Worm (Caenorhabditis elegans): ENCODE data around the gene Y77E11A.12.

The Y77E11A.12 gene

ce11 chrIV:1420603-1421002 is 54.3 kb downstream of the Y77E11A.12 start, which contains the start of gene jtr-1:
jtr-1 (plus strand) TSS chrIV:1420929.
- no peak for TF ChIP-seq ZK546.5 (tag; optimal IDR thresholded peaks at IDR 0.05)
- no peak for TF ChIP-seq nhr-129 (tag; optimal IDR thresholded peaks at IDR 0.05)
- TF ChIP-seq C34F6.9 (tag; optimal IDR thresholded peaks at IDR 0.05): no peak
- TF ChIP-seq nhr-10 (tag; optimal IDR thresholded peaks at IDR 0.05): no peak
- TF ChIP-seq skn-1 (tag; optimal IDR thresholded peaks at IDR 0.05): no peak
- TF ChIP-seq ztf-4 (tag; optimal IDR thresholded peaks at IDR 0.05): no peak
- TF ChIP-seq nhr-77 (tag; optimal IDR thresholded peaks at IDR 0.05): no peak
- no peak for TF ChIP-seq lin-39 (tag; optimal IDR thresholded peaks at IDR 0.05)
- no peak for TF ChIP-seq peb-1 (tag; optimal IDR thresholded peaks at IDR 0.05)
- TF ChIP-seq dmd-4 (tag; optimal IDR thresholded peaks at IDR 0.05): no peak
- no peak for TF ChIP-seq nhr-12 (tag; optimal IDR thresholded peaks at IDR 0.05)
- TF ChIP-seq nhr-25 (tag; optimal IDR thresholded peaks at IDR 0.05): no peak

- TF ChIP-seq nhr-21 (tag; optimal IDR thresholded peaks at IDR 0.05) (peak; percentile 43), mbf-1 (tag; optimal IDR thresholded peaks at IDR 0.05) (no peak), skn-1 (tag; optimal IDR thresholded peaks at IDR 0.05) (peak; percentile 31), Y55F3AM.14 (GFP tag; optimal IDR thresholded peaks at IDR 0.05) (peak; percentile 48), lin-13 (GFP tag; optimal IDR thresholded peaks at IDR 0.05) (peak; percentile 97), aly-2 (tag; optimal IDR thresholded peaks at IDR 0.05) (no peak), nhr-77 (tag; optimal IDR thresholded peaks at IDR 0.05) (no peak), ceh-82 (tag; optimal IDR thresholded peaks at IDR 0.05) (peak; percentile 56), nhr-23 (tag; optimal IDR thresholded peaks at IDR 0.05) (no peak), dmd-4 (tag; optimal IDR thresholded peaks at IDR 0.05) (no peak), nhr-6 (tag; optimal IDR thresholded peaks at IDR 0.05) (peak; percentile 18), nhr-11 (tag; optimal IDR thresholded peaks at IDR 0.05) (no peak), ztf-4 (tag; optimal IDR thresholded peaks at IDR 0.05) (no peak), nhr-129 (tag; optimal IDR thresholded peaks at IDR 0.05) (peak; percentile 94), F13H6.1 (tag; optimal IDR thresholded peaks at IDR 0.05) (peak; percentile 83), peb-1 (tag; optimal IDR thresholded peaks at IDR 0.05) (no peak), elt-1 (tag; optimal IDR thresholded peaks at IDR 0.05) (no peak), alr-1 (tag; optimal IDR thresholded peaks at IDR 0.05) (no peak), blmp-1 (tag; optimal IDR thresholded peaks at IDR 0.05; ENCODE audit: insufficient read depth) (peak; percentile 53), sem-4 (tag; optimal IDR thresholded peaks at IDR 0.05) (peak; percentile 33), zag-1 (tag; optimal IDR thresholded peaks at IDR 0.05) (peak; percentile 81), nhr-237 (tag; optimal IDR thresholded peaks at IDR 0.05) (no peak), ceh-16 (tag; optimal IDR thresholded peaks at IDR 0.05) (peak; percentile 91), nhr-12 (tag; optimal IDR thresholded peaks at IDR 0.05) (no peak), snpc-4 (tag; optimal IDR thresholded peaks at IDR 0.05) (peak; percentile 47), ZK546.5 (tag; optimal IDR thresholded peaks at IDR 0.05) (peak; percentile 40), lin-11 (tag; optimal IDR thresholded peaks at IDR 0.05) (peak; percentile 90), nhr-10 (tag; optimal IDR thresholded peaks at IDR 0.05) (peak; percentile 24), crh-2 (tag; optimal IDR thresholded peaks at IDR 0.05) (peak; percentile 95), mdl-1 (tag; optimal IDR thresholded peaks at IDR 0.05) (peak; percentile 51 to 90), unc-39 (tag; optimal IDR thresholded peaks at IDR 0.05) (no peak), sma-3 (GFP tag; optimal IDR thresholded peaks at IDR 0.05) (peak; percentile 83), lsy-2 (tag; optimal IDR thresholded peaks at IDR 0.05) (peak; percentile 59 to 93), ama-1 (optimal IDR thresholded peaks at IDR 0.05) (peak; percentile 32), ztf-11 (tag; optimal IDR thresholded peaks at IDR 0.05) (no peak), sma-9 (GFP tag; optimal IDR thresholded peaks at IDR 0.05) (no peak), sma-9 (tag; optimal IDR thresholded peaks at IDR 0.05) (no peak), ztf-1 (GFP tag; conservative IDR thresholded peaks at IDR 0.05) (no peak), R02D3.7 (tag; optimal IDR thresholded peaks at IDR 0.05) (peak; percentile 74), mab-5 (tag; optimal IDR thresholded peaks at IDR 0.05) (peak; percentile 62), unc-62 (GFP tag; optimal IDR thresholded peaks at IDR 0.05) (no peak), C34F6.9 (tag; optimal IDR thresholded peaks at IDR 0.05) (peak; percentile 92), gmeb-1 (tag; optimal IDR thresholded peaks at IDR 0.05) (peak; percentile 80), unc-55 (GFP tag; optimal IDR thresholded peaks at IDR 0.05) (peak; percentile 99), nhr-25 (tag; optimal IDR thresholded peaks at IDR 0.05) (peak; percentile 81), elt-3 (tag; optimal IDR thresholded peaks at IDR 0.05) (no peak), lin-39 (tag; optimal IDR thresholded peaks at IDR 0.05) (no peak), egl-27 (tag; optimal IDR thresholded peaks at IDR 0.05) (peak; percentile 17), fos-1 (tag; optimal IDR thresholded peaks at IDR 0.05) (peak; percentile 84)
Measured at ce11 chrIV:1419795-1420509, 55.0 kb downstream of the Y77E11A.12 start, which contains the start of gene Y77E11A.7. Y77E11A.7 (minus strand) TSS chrIV:1419849.
